Worm (Caenorhabditis elegans): ENCODE measurements around the gene zhit-2.

DNA sequence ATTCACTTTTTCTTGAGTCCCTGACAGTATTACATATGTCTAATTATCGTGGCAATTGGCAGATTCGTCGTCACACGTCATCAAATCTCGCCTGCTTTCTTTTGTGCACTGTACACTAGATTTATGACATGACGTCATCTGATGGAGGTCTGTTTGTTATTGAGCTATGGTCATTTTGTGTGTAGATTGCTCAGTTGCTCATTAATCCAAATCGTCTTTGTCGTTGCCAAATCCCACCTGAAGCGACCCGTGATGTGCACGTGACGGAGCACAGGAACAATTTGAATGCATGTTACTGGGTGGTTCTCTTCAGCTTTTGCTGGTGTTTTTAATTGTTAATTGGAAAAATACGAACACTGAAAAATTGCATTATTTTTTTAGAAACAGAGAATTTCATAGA, 28.7 kb upstream of the zhit-2 start:
- no peak for TF ChIP-seq aly-2 (tag; optimal IDR thresholded peaks at IDR 0.05)
- no peak for TF ChIP-seq ceh-16 (tag; optimal IDR thresholded peaks at IDR 0.05)
- TF ChIP-seq ztf-11 (tag; optimal IDR thresholded peaks at IDR 0.05): no peak
- no peak for TF ChIP-seq ZK546.5 (tag; optimal IDR thresholded peaks at IDR 0.05)
- no peak for TF ChIP-seq nhr-21 (tag; optimal IDR thresholded peaks at IDR 0.05)
- no peak for TF ChIP-seq dmd-4 (tag; optimal IDR thresholded peaks at IDR 0.05)
- no peak for TF ChIP-seq crh-2 (tag; optimal IDR thresholded peaks at IDR 0.05)
- no peak for TF ChIP-seq nhr-237 (tag; optimal IDR thresholded peaks at IDR 0.05)
- no peak for TF ChIP-seq elt-3 (tag; optimal IDR thresholded peaks at IDR 0.05)
- TF ChIP-seq elt-1 (tag; optimal IDR thresholded peaks at IDR 0.05): no peak
- TF ChIP-seq lin-11 (tag; optimal IDR thresholded peaks at IDR 0.05): no peak
- TF ChIP-seq R02D3.7 (tag; optimal IDR thresholded peaks at IDR 0.05): no peak
- TF ChIP-seq nhr-11 (tag; optimal IDR thresholded peaks at IDR 0.05): no peak

Data from whole organism, L2 larva.